Fruit fly (Drosophila melanogaster) whole organism, embryonic: Measurements from ENCODE around the gene Bap111.
A peak's percentile ranks its signal among the peaks of the same experiment; 100 is the strongest.

Source experiments
- Asciz ChIP-seq: fragments of 200-800 bp; sonication (Bioruptor generic); optimal IDR thresholded peaks from 2 replicates; lab custom pipeline; 2017; ENCODE audit warnings: missing biosample characterization, mild to moderate bottlenecking, missing genetic modification characterization, missing genetic modification reagents
- B-H1 ChIP-seq: fragments of 200-800 bp; sonication (Bioruptor generic); IDR thresholded peaks from 3 replicates; pipeline ENCODE4 v1.3.6; 2022; ENCODE audit warnings: missing biosample characterization, missing genetic modification characterization
- CG10462 ChIP-seq: fragments of 200-800 bp; sonication (Bioruptor generic); optimal IDR thresholded peaks from 2 replicates; lab custom pipeline; 2016; ENCODE audit warnings: missing biosample characterization, missing genetic modification characterization
- CG12299 ChIP-seq: fragments of 200-800 bp; sonication (Bioruptor generic); optimal IDR thresholded peaks from 2 replicates; lab custom pipeline; 2018; ENCODE audit warnings: missing biosample characterization, mild to moderate bottlenecking, missing genetic modification characterization
- CG13296 ChIP-seq: fragments of 200-800 bp; sonication (Bioruptor generic); optimal IDR thresholded peaks from 3 replicates; lab custom pipeline; 2018; ENCODE audit warnings: missing biosample characterization, mild to moderate bottlenecking, missing genetic modification characterization
- CG13624 ChIP-seq: fragments of 200-800 bp; sonication (Bioruptor generic); optimal IDR thresholded peaks from 2 replicates; lab custom pipeline; 2016; ENCODE audit warnings: missing biosample characterization, missing genetic modification characterization
- CG15479 ChIP-seq: fragments of 200-800 bp; sonication (Bioruptor generic); optimal IDR thresholded peaks from 3 replicates; lab custom pipeline; 2019; ENCODE audit warnings: missing biosample characterization, mild to moderate bottlenecking, missing genetic modification characterization, moderate library complexity
- CG16779 ChIP-seq: fragments of 200-800 bp; sonication (Bioruptor generic); IDR thresholded peaks from 2 replicates; pipeline ENCODE4 v1.3.6; 2022; ENCODE audit warnings: missing biosample characterization, missing genetic modification characterization
- CG17359 ChIP-seq: fragments of 200-800 bp; sonication (Bioruptor generic); optimal IDR thresholded peaks from 3 replicates; lab custom pipeline; 2018; ENCODE audit warnings: missing biosample characterization, mild to moderate bottlenecking, missing genetic modification characterization, moderate library complexity
- CG18262 ChIP-seq: fragments of 200-800 bp; optimal IDR thresholded peaks from 3 replicates; lab custom pipeline; 2019; ENCODE audit warnings: missing biosample characterization, mild to moderate bottlenecking, missing genetic modification characterization, moderate library complexity
- CG2199 ChIP-seq: fragments of 200-800 bp; sonication (Bioruptor generic); IDR thresholded peaks from 3 replicates; pipeline ENCODE4 v1.3.6; 2022; ENCODE audit warnings: missing biosample characterization, missing genetic modification characterization
- CG3407 ChIP-seq: fragments of 200-800 bp; sonication (Bioruptor generic); optimal IDR thresholded peaks from 2 replicates; lab custom pipeline; 2018; ENCODE audit warnings: missing biosample characterization, mild to moderate bottlenecking, missing genetic modification characterization
- CG6254 ChIP-seq: fragments of 200-800 bp; sonication (Bioruptor generic); optimal IDR thresholded peaks from 3 replicates; lab custom pipeline; 2017; ENCODE audit warnings: mild to moderate bottlenecking, missing biosample characterization, missing genetic modification reagents, missing genetic modification characterization
- CG6654 ChIP-seq: fragments of 200-800 bp; sonication (Bioruptor generic); optimal IDR thresholded peaks from 2 replicates; lab custom pipeline; 2017; ENCODE audit warnings: missing biosample characterization, mild to moderate bottlenecking, missing genetic modification characterization
- CG7786 ChIP-seq: fragments of 200-800 bp; sonication (Bioruptor generic); optimal IDR thresholded peaks from 2 replicates; lab custom pipeline; 2016; ENCODE audit warnings: missing biosample characterization, missing genetic modification characterization
- CG9437 ChIP-seq: fragments of 200-800 bp; sonication (Bioruptor generic); optimal IDR thresholded peaks from 2 replicates; lab custom pipeline; 2018; ENCODE audit warnings: missing biosample characterization, mild to moderate bottlenecking, missing genetic modification characterization
- CrebB ChIP-seq: fragments of 200-800 bp; sonication (Bioruptor generic); optimal IDR thresholded peaks from 3 replicates; lab custom pipeline; 2018; ENCODE audit warnings: missing biosample characterization, mild to moderate bottlenecking, missing genetic modification characterization
- Drgx ChIP-seq: fragments of 200-800 bp; sonication (Bioruptor generic); IDR thresholded peaks from 2 replicates; pipeline ENCODE4 v1.3.6; 2022; ENCODE audit warnings: missing biosample characterization, missing genetic modification characterization
- E2f2 ChIP-seq: fragments of 200-800 bp; sonication (Bioruptor generic); IDR thresholded peaks from 2 replicates; pipeline ENCODE4 v1.3.6; 2022; ENCODE audit warnings: missing biosample characterization, missing genetic modification characterization
- Fer2 ChIP-seq: fragments of 200-800 bp; sonication (Bioruptor generic); optimal IDR thresholded peaks from 2 replicates; lab custom pipeline; 2018; ENCODE audit warnings: missing biosample characterization, mild to moderate bottlenecking, missing genetic modification characterization, moderate library complexity
- Gug ChIP-seq: fragments of 200-800 bp; sonication (Bioruptor generic); IDR thresholded peaks from 4 replicates; pipeline ENCODE4 v1.3.6; 2022; ENCODE audit warnings: missing biosample characterization, missing genetic modification characterization
- Spps ChIP-seq: fragments of 200-800 bp; sonication (Bioruptor generic); optimal IDR thresholded peaks from 2 replicates; lab custom pipeline; 2018; ENCODE audit warnings: missing biosample characterization, mild to moderate bottlenecking, missing genetic modification characterization
- Stat92E ChIP-seq, 3 experiments: fragments of >200 bp in 2 of 3; fragments of 200-800 bp in 1 of 3; sonication (Bioruptor generic) in 1 of 3; optimal IDR thresholded peaks; 2 replicates each; lab custom pipeline; 2017 to 2019; ENCODE audit warnings: missing biosample characterization in 3 of 3, missing genetic modification characterization in 3 of 3, mild to moderate bottlenecking in 1 of 3, moderate library complexity in 1 of 3
- Trl ChIP-seq, 3 experiments: fragments of >200 bp in 2 of 3; fragments of 200-800 bp in 1 of 3; sonication (Bioruptor generic) in 1 of 3; optimal IDR thresholded peaks; 2 replicates in 1 of 3; 3 replicates in 2 of 3; lab custom pipeline; 2016 to 2017; ENCODE audit warnings: missing biosample characterization in 1 of 3, missing genetic modification characterization in 1 of 3
- amos ChIP-seq: fragments of 200-800 bp; sonication (Bioruptor generic); IDR thresholded peaks from 2 replicates; pipeline ENCODE4 v1.3.6; 2022; ENCODE audit warnings: missing biosample characterization, missing genetic modification characterization; ENCODE audit not compliant: partially characterized antibody
- ase ChIP-seq: fragments of 200-800 bp; sonication (Bioruptor generic); IDR thresholded peaks from 3 replicates; pipeline ENCODE4 v1.3.6; 2022; ENCODE audit warnings: missing biosample characterization, missing genetic modification characterization
- ash1 ChIP-seq: fragments of 200-800 bp; sonication (Bioruptor generic); optimal IDR thresholded peaks from 2 replicates; lab custom pipeline; 2018; ENCODE audit warnings: missing biosample characterization, mild to moderate bottlenecking, missing genetic modification characterization
- az2 ChIP-seq: fragments of 200-800 bp; sonication (Bioruptor generic); optimal IDR thresholded peaks from 3 replicates; lab custom pipeline; 2016; ENCODE audit warnings: missing biosample characterization, missing genetic modification characterization
- btn ChIP-seq: fragments of 200-800 bp; sonication (Bioruptor generic); optimal IDR thresholded peaks from 2 replicates; lab custom pipeline; 2016; ENCODE audit warnings: missing biosample characterization, missing genetic modification characterization
- cad ChIP-seq: fragments of >200 bp; optimal IDR thresholded peaks from 2 replicates; lab custom pipeline; 2017; ENCODE audit warnings: missing biosample characterization, missing genetic modification characterization
- dysf ChIP-seq: fragments of 200-800 bp; sonication (Bioruptor generic); IDR thresholded peaks from 3 replicates; pipeline ENCODE4 v1.3.6; 2022; ENCODE audit warnings: missing biosample characterization, missing genetic modification characterization
- exex ChIP-seq: fragments of 200-800 bp; sonication (Bioruptor generic); optimal IDR thresholded peaks from 4 replicates; lab custom pipeline; 2018; ENCODE audit warnings: missing biosample characterization, mild to moderate bottlenecking, missing genetic modification characterization, moderate library complexity
- gro ChIP-seq: fragments of 200-800 bp; sonication (Bioruptor generic); optimal IDR thresholded peaks from 2 replicates; lab custom pipeline; 2016; ENCODE audit warnings: missing biosample characterization, missing genetic modification characterization
- her ChIP-seq: fragments of 200-800 bp; sonication (Bioruptor generic); optimal IDR thresholded peaks from 2 replicates; lab custom pipeline; 2016; ENCODE audit warnings: missing biosample characterization, missing genetic modification characterization
- jigr1 ChIP-seq: fragments of 200-800 bp; sonication (Bioruptor generic); IDR thresholded peaks from 3 replicates; pipeline ENCODE4 v1.3.6; 2022; ENCODE audit warnings: missing biosample characterization, missing genetic modification characterization
- lbe ChIP-seq: fragments of 200-800 bp; sonication (Bioruptor generic); optimal IDR thresholded peaks from 2 replicates; lab custom pipeline; 2016; ENCODE audit warnings: missing biosample characterization, mild to moderate bottlenecking, missing genetic modification characterization
- lola ChIP-seq, 3 experiments: fragments of >200 bp in 2 of 3; fragments of 200-800 bp in 1 of 3; sonication (Bioruptor generic) in 1 of 3; optimal IDR thresholded peaks; 2 replicates each; lab custom pipeline; 2017 to 2019; ENCODE audit warnings: missing biosample characterization in 3 of 3, missing genetic modification characterization in 3 of 3, mild to moderate bottlenecking in 1 of 3, moderate library complexity in 1 of 3
- nerfin-2 ChIP-seq: fragments of 200-800 bp; sonication (Bioruptor generic); IDR thresholded peaks from 2 replicates; pipeline ENCODE4 v1.3.6; 2022; ENCODE audit warnings: missing biosample characterization, missing genetic modification characterization; ENCODE audit not compliant: partially characterized antibody
- pfk ChIP-seq: fragments of 200-800 bp; sonication (Bioruptor generic); optimal IDR thresholded peaks from 2 replicates; lab custom pipeline; 2018; ENCODE audit warnings: missing biosample characterization, mild to moderate bottlenecking, missing genetic modification characterization, moderate library complexity
- phol ChIP-seq: fragments of 200-800 bp; sonication (Bioruptor generic); optimal IDR thresholded peaks from 3 replicates; lab custom pipeline; 2018; ENCODE audit warnings: missing biosample characterization, mild to moderate bottlenecking, missing genetic modification characterization, moderate library complexity
- psq ChIP-seq: fragments of 200-800 bp; sonication (Bioruptor generic); optimal IDR thresholded peaks from 2 replicates; lab custom pipeline; 2017; ENCODE audit warnings: missing biosample characterization, missing genetic modification characterization
- pum ChIP-seq: fragments of 200-800 bp; sonication (Bioruptor generic); optimal IDR thresholded peaks from 2 replicates; lab custom pipeline; 2016; ENCODE audit warnings: missing biosample characterization, missing genetic modification characterization
- rib ChIP-seq: fragments of 200-800 bp; sonication (Bioruptor generic); IDR thresholded peaks from 2 replicates; pipeline ENCODE4 v1.3.6; 2022; ENCODE audit warnings: missing biosample characterization, missing genetic modification characterization
- sd ChIP-seq: fragments of 200-800 bp; sonication (Bioruptor generic); optimal IDR thresholded peaks from 3 replicates; lab custom pipeline; 2018; ENCODE audit warnings: missing biosample characterization, mild to moderate bottlenecking, missing genetic modification characterization, moderate library complexity
- sens-2 ChIP-seq: fragments of 200-800 bp; sonication (Bioruptor generic); IDR thresholded peaks from 2 replicates; pipeline ENCODE4 v1.3.6; 2022; ENCODE audit warnings: missing biosample characterization, missing genetic modification characterization
- sob ChIP-seq: fragments of 200-800 bp; sonication (Bioruptor generic); IDR thresholded peaks from 2 replicates; pipeline ENCODE4 v1.3.6; 2022; ENCODE audit warnings: missing biosample characterization, missing genetic modification characterization
- tap ChIP-seq: fragments of 200-800 bp; optimal IDR thresholded peaks from 3 replicates; lab custom pipeline; 2019; ENCODE audit warnings: missing biosample characterization, mild to moderate bottlenecking, missing genetic modification characterization, moderate library complexity
- toy ChIP-seq: fragments of 200-800 bp; sonication (Bioruptor generic); IDR thresholded peaks from 2 replicates; pipeline ENCODE4 v1.3.6; 2022; ENCODE audit warnings: missing biosample characterization, missing genetic modification characterization

Bap111 gene

dm6 chrX:9120828-9121754, 28.0 kb upstream of the Bap111 start (continued):
- TF ChIP-seq sens-2 (no peak), pfk (GFP tag; lab: Kevin White, UChicago) (no peak), Asciz (GFP tag; lab: Kevin White, UChicago) (peak; percentile 11), jigr1 (GFP tag; lab: Robert Waterston, UW) (no peak), Trl (optimal IDR thresholded peaks at IDR 0.05; lab: Kevin White, UChicago) (no peak), Trl (GFP tag; optimal IDR thresholded peaks at IDR 0.05; lab: Kevin White, UChicago) (no peak), btn (GFP tag; lab: Kevin White, UChicago) (no peak), rib (no peak), B-H1 (GFP tag; lab: Robert Waterston, UW) (no peak), CG9437 (no peak), sd (tag; lab: Kevin White, UChicago) (no peak), CG15479 (no peak), E2f2 (no peak), CG13624 (GFP tag; lab: Kevin White, UChicago) (peak; percentile 14), CG6654 (no peak), toy (GFP tag; lab: Robert Waterston, UW) (no peak), CG10462 (GFP tag; lab: Kevin White, UChicago) (no peak), ase (no peak), Fer2 (no peak), nerfin-2 (GFP tag; lab: Robert Waterston, UW) (no peak), CG6254 (GFP tag; lab: Kevin White, UChicago) (peak; percentile 19), CG18262 (tag; lab: Kevin White, UChicago) (peak; percentile 62), CG16779 (GFP tag; lab: Robert Waterston, UW) (no peak), gro (GFP tag; lab: Kevin White, UChicago) (peak; percentile 7), her (no peak), psq (GFP tag; lab: Kevin White, UChicago) (no peak), tap (tag; lab: Kevin White, UChicago) (no peak), dysf (GFP tag; lab: Robert Waterston, UW) (peak; percentile 61; the same call in 2 of the 3 replicates), cad (GFP tag; lab: Kevin White, UChicago) (no peak), amos (GFP tag; lab: Robert Waterston, UW) (no peak), exex (tag; lab: Kevin White, UChicago) (no peak), Stat92E (GFP tag; optimal IDR thresholded peaks at IDR 0.05; lab: Kevin White, UChicago) (no peak), Gug (GFP tag; lab: Robert Waterston, UW) (no peak), CG7786 (GFP tag; lab: Kevin White, UChicago) (peak; percentile 9), CG17359 (tag; lab: Kevin White, UChicago) (peak; percentile 66), Drgx (peak; percentile 34; the same call in 1 of the 2 replicates), sob (GFP tag; lab: Robert Waterston, UW) (peak; percentile 19; the same call in 1 of the 2 replicates), Spps (no peak), CrebB (tag; lab: Kevin White, UChicago) (no peak), CG2199 (no peak), CG3407 (GFP tag; lab: Kevin White, UChicago) (no peak), ash1 (GFP tag; lab: Kevin White, UChicago) (no peak), lola (GFP tag; optimal IDR thresholded peaks at IDR 0.05; lab: Kevin White, UChicago) (peak in 1 of 3 experiments; percentile 33), phol (peak; percentile 54), az2 (peak; percentile 20), pum (no peak), CG13296 (GFP tag; lab: Kevin White, UChicago) (peak; percentile 25), CG12299 (no peak), lbe (no peak)
